In genomic region chrX:12627797-12628196, ce11 we compare ENCODE assay signal across 6 worm cellular contexts.
TF ChIP-seq lines count a peak whose summit lies in the region.

No protein-coding gene starts in this region.

TF ChIP-seq in whole organism, L1 larva, 84 proteins besides CTCF, POLR2A, EP300 and RAD21 (continues in another document):
- no peak for TF ChIP-seq ces-1 (GFP tag; optimal IDR thresholded peaks at IDR 0.05; lab: Kevin White, UChicago)
- peak; percentile 86 for TF ChIP-seq elt-2 (tag; optimal IDR thresholded peaks at IDR 0.05; lab: Kevin White, UChicago)
- TF ChIP-seq jun-1 (tag; optimal IDR thresholded peaks at IDR 0.05; lab: Kevin White, UChicago): peak; percentile 5
- no peak for TF ChIP-seq egl-13 (tag; optimal IDR thresholded peaks at IDR 0.05; lab: Kevin White, UChicago)
- TF ChIP-seq lsy-2 (tag; optimal IDR thresholded peaks at IDR 0.05; lab: Kevin White, UChicago): peak in 1 of 2 experiments; percentile 14
- no peak for TF ChIP-seq tlp-1 (tag; optimal IDR thresholded peaks at IDR 0.05; lab: Kevin White, UChicago)
- peak; percentile 23 for TF ChIP-seq tbx-2 (tag; optimal IDR thresholded peaks at IDR 0.05; lab: Kevin White, UChicago)
- peak; percentile 34 for TF ChIP-seq nhr-90 (tag; optimal IDR thresholded peaks at IDR 0.05; lab: Kevin White, UChicago; ENCODE audit: poor library complexity)
- no peak for TF ChIP-seq unc-62 (GFP tag; optimal IDR thresholded peaks at IDR 0.05; lab: Kevin White, UChicago)
- peak in 1 of 2 experiments; percentile 9 for TF ChIP-seq lin-35 (GFP tag; optimal IDR thresholded peaks at IDR 0.05; lab: Kevin White, UChicago)
- TF ChIP-seq nhr-77 (tag; optimal IDR thresholded peaks at IDR 0.05; lab: Kevin White, UChicago): no peak
- TF ChIP-seq aly-2 (tag; optimal IDR thresholded peaks at IDR 0.05; lab: Kevin White, UChicago): no peak
- TF ChIP-seq unc-130 (tag; optimal IDR thresholded peaks at IDR 0.05; lab: Kevin White, UChicago): peak; percentile 9
- TF ChIP-seq nhr-19 (GFP tag; conservative IDR thresholded peaks at IDR 0.05; lab: Robert Waterston, UW): peak; percentile 17; the same call in 1 of the 2 replicates
- peak; percentile 56 for TF ChIP-seq lin-14 (GFP tag; optimal IDR thresholded peaks at IDR 0.05; lab: Kevin White, UChicago)

TF ChIP-seq in whole organism, L2 larva, 48 proteins besides CTCF, POLR2A, EP300 and RAD21:
- TF ChIP-seq nhr-11 (tag; optimal IDR thresholded peaks at IDR 0.05; lab: Kevin White, UChicago) (no peak), fos-1 (tag; optimal IDR thresholded peaks at IDR 0.05; lab: Kevin White, UChicago) (peak; percentile 94), sma-3 (GFP tag; optimal IDR thresholded peaks at IDR 0.05; lab: Kevin White, UChicago) (peak; percentile 55), unc-62 (GFP tag; optimal IDR thresholded peaks at IDR 0.05; lab: Kevin White, UChicago) (no peak), crh-2 (tag; optimal IDR thresholded peaks at IDR 0.05; lab: Kevin White, UChicago) (peak; percentile 59), sma-9 (GFP tag; optimal IDR thresholded peaks at IDR 0.05; lab: Kevin White, UChicago) (peak; percentile 92), sma-9 (tag; optimal IDR thresholded peaks at IDR 0.05; lab: Kevin White, UChicago) (no peak), gmeb-1 (tag; optimal IDR thresholded peaks at IDR 0.05; lab: Kevin White, UChicago) (peak; percentile 22), nhr-21 (tag; optimal IDR thresholded peaks at IDR 0.05; lab: Kevin White, UChicago) (peak; percentile 38), nhr-129 (tag; optimal IDR thresholded peaks at IDR 0.05; lab: Kevin White, UChicago) (peak; percentile 25)

TF ChIP-seq in whole organism, L3 larva, 47 proteins besides CTCF, POLR2A, EP300 and RAD21:
- no peak for TF ChIP-seq aly-2 (tag; optimal IDR thresholded peaks at IDR 0.05; lab: Kevin White, UChicago)
- TF ChIP-seq nhr-77 (tag; optimal IDR thresholded peaks at IDR 0.05; lab: Kevin White, UChicago): no peak
- peak; percentile 93 for TF ChIP-seq elt-2 (tag; optimal IDR thresholded peaks at IDR 0.05; lab: Kevin White, UChicago)
- peak in 2 of 3 experiments; percentile 29 to 48 for TF ChIP-seq elt-3 (tag; optimal IDR thresholded peaks at IDR 0.05; lab: Kevin White, UChicago)
- TF ChIP-seq eor-1 (tag; optimal IDR thresholded peaks at IDR 0.05; lab: Kevin White, UChicago): no peak
- TF ChIP-seq nhr-25 (tag; optimal IDR thresholded peaks at IDR 0.05; lab: Kevin White, UChicago): peak; percentile 11
- TF ChIP-seq nfya-1 (tag; optimal IDR thresholded peaks at IDR 0.05; lab: Kevin White, UChicago; ENCODE audit: insufficient read depth): no peak
- TF ChIP-seq lin-15B (tag; optimal IDR thresholded peaks at IDR 0.05; lab: Kevin White, UChicago): no peak
- no peak for TF ChIP-seq fkh-10 (GFP tag; optimal IDR thresholded peaks at IDR 0.05; lab: Kevin White, UChicago)
- TF ChIP-seq pqm-1 (tag; optimal IDR thresholded peaks at IDR 0.05; lab: Kevin White, UChicago): peak; percentile 93
- TF ChIP-seq pha-4 (tag; optimal IDR thresholded peaks at IDR 0.05; lab: Kevin White, UChicago): peak; percentile 63
- TF ChIP-seq hmg-11 (tag; optimal IDR thresholded peaks at IDR 0.05; lab: Kevin White, UChicago): no peak
- no peak for TF ChIP-seq daf-12 (tag; optimal IDR thresholded peaks at IDR 0.05; lab: Kevin White, UChicago)
- TF ChIP-seq nhr-23 (tag; optimal IDR thresholded peaks at IDR 0.05; lab: Kevin White, UChicago): peak; percentile 58
TF ChIP-seq in whole organism, L3 larva: peak in this region for 6.

TF ChIP-seq in whole organism, L4 larva, 104 proteins besides CTCF, POLR2A, EP300 and RAD21 (continues in another document):
- TF ChIP-seq mxl-3 (GFP tag; optimal IDR thresholded peaks at IDR 0.05; lab: Kevin White, UChicago): peak; percentile 50
- peak; percentile 36; the same call in 1 of the 2 replicates for TF ChIP-seq php-3 (GFP tag; IDR thresholded peaks at IDR 0.05; lab: Robert Waterston, UW)
- TF ChIP-seq attf-4 (tag; optimal IDR thresholded peaks at IDR 0.05; lab: Kevin White, UChicago): no peak
- TF ChIP-seq zip-2 (tag; optimal IDR thresholded peaks at IDR 0.05; lab: Kevin White, UChicago): peak; percentile 15
- no peak for TF ChIP-seq lin-38 (GFP tag; IDR thresholded peaks at IDR 0.05; lab: Robert Waterston, UW)
- TF ChIP-seq ZK337.2 (GFP tag; IDR thresholded peaks at IDR 0.05; lab: Robert Waterston, UW): no peak
- peak; percentile 54; the same call in 1 of the 2 replicates for TF ChIP-seq mxl-2 (GFP tag; conservative IDR thresholded peaks at IDR 0.05; lab: Robert Waterston, UW)
- TF ChIP-seq daf-16 (GFP tag; optimal IDR thresholded peaks at IDR 0.05; lab: Kevin White, UChicago): peak in 1 of 2 experiments; percentile 23
- peak; percentile 93 for TF ChIP-seq daf-16 (tag; optimal IDR thresholded peaks at IDR 0.05; lab: Kevin White, UChicago)
- TF ChIP-seq nhr-48 (tag; optimal IDR thresholded peaks at IDR 0.05; lab: Kevin White, UChicago): no peak
- TF ChIP-seq nhr-28 (tag; optimal IDR thresholded peaks at IDR 0.05; lab: Kevin White, UChicago): peak; percentile 85
- TF ChIP-seq lin-29 (GFP tag; IDR thresholded peaks at IDR 0.05; lab: Robert Waterston, UW): no peak
- TF ChIP-seq hlh-30 (tag; optimal IDR thresholded peaks at IDR 0.05; lab: Kevin White, UChicago; ENCODE audit: insufficient read depth): peak; percentile 56
- TF ChIP-seq dmd-6 (GFP tag; IDR thresholded peaks at IDR 0.05; lab: Robert Waterston, UW): peak; percentile 85
- TF ChIP-seq F26F4.8 (GFP tag; conservative IDR thresholded peaks at IDR 0.05; lab: Robert Waterston, UW): no peak
- TF ChIP-seq mdl-1 (tag; optimal IDR thresholded peaks at IDR 0.05; lab: Kevin White, UChicago): peak in 1 of 2 experiments; percentile 69
- peak; percentile 34; the same call in 1 of the 2 replicates for TF ChIP-seq ceh-20 (GFP tag; IDR thresholded peaks at IDR 0.05; lab: Robert Waterston, UW)
- no peak for TF ChIP-seq nhr-111 (GFP tag; optimal IDR thresholded peaks at IDR 0.05; lab: Kevin White, UChicago)

TF ChIP-seq in whole organism, late embryonic, 69 proteins besides CTCF, POLR2A, EP300 and RAD21:
- TF ChIP-seq tbx-7 (tag; optimal IDR thresholded peaks at IDR 0.05; lab: Kevin White, UChicago) (no peak), elt-2 (tag; optimal IDR thresholded peaks at IDR 0.05; lab: Kevin White, UChicago) (peak; percentile 46), dmd-4 (tag; optimal IDR thresholded peaks at IDR 0.05; lab: Kevin White, UChicago; ENCODE audit: borderline replicate concordance) (no peak), ceh-18 (tag; optimal IDR thresholded peaks at IDR 0.05; lab: Kevin White, UChicago) (no peak), tbx-2 (tag; optimal IDR thresholded peaks at IDR 0.05; lab: Kevin White, UChicago) (no peak)

TF ChIP-seq in whole organism, young adult, 124 proteins besides CTCF, POLR2A, EP300 and RAD21:
- TF ChIP-seq B0336.3 (GFP tag; IDR thresholded peaks at IDR 0.05; lab: Robert Waterston, UW) (no peak), aptf-3 (GFP tag; IDR thresholded peaks at IDR 0.05; lab: Robert Waterston, UW) (no peak), ztf-18 (tag; optimal IDR thresholded peaks at IDR 0.05; lab: Kevin White, UChicago) (no peak), nfyb-1 (GFP tag; IDR thresholded peaks at IDR 0.05; lab: Robert Waterston, UW) (0 out of 2 replicates have a peak, but pooled peaks have one; percentile 27), tbp1 (GFP tag; optimal IDR thresholded peaks at IDR 0.05; lab: Kevin White, UChicago) (peak; percentile 18), ztf-28 (GFP tag; IDR thresholded peaks at IDR 0.05; lab: Robert Waterston, UW) (no peak), bed-2 (GFP tag; IDR thresholded peaks at IDR 0.05; lab: Robert Waterston, UW) (no peak), nhr-80 (tag; optimal IDR thresholded peaks at IDR 0.05; lab: Kevin White, UChicago) (peak; percentile 77), egl-44 (GFP tag; IDR thresholded peaks at IDR 0.05; lab: Robert Waterston, UW) (no peak), hsf-1 (GFP tag; IDR thresholded peaks at IDR 0.05; lab: Robert Waterston, UW) (no peak)
TF ChIP-seq in whole organism, young adult: peak in this region for 3.
